Fruit fly (Drosophila melanogaster): Measurements from ENCODE around the gene mRpL11.

DNA sequence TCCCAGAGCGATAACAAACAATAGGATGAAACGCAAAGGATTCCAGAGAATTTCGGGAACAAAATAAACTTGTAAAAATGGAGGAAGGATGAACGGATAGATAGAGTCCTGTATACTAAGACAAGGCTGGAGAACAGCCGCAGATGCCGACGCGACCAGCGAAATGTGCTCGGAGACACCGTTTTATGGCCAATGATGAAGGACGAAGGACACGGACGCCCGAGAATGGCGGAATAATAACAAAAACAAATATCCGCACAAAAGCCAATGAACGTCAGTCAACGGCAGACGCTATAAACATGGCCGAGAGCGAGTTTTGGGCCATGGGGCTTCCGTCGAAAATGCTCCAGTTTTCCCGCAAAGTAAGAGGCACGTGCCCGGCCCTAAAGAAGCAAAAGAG, 43.4 kb downstream of the mRpL11 start:
- no peak for TF ChIP-seq svp (GFP tag)
- TF ChIP-seq fd85E (GFP tag; optimal IDR thresholded peaks at IDR 0.05) = no peak
- TF ChIP-seq CG10631 (GFP tag; optimal IDR thresholded peaks at IDR 0.05) = no peak
- no peak for TF ChIP-seq CG8119 (GFP tag; IDR thresholded peaks at IDR 0.05)
- TF ChIP-seq CG3032 (tag; optimal IDR thresholded peaks at IDR 0.05) = no peak
- TF ChIP-seq eg (GFP tag; IDR thresholded peaks at IDR 0.05) = no peak
- TF ChIP-seq Eip93F (GFP tag; optimal IDR thresholded peaks at IDR 0.05) = no peak
- TF ChIP-seq Sox14 (GFP tag; optimal IDR thresholded peaks at IDR 0.05) = no peak
- TF ChIP-seq Hr39 (GFP tag; optimal IDR thresholded peaks at IDR 0.05) = no peak
- TF ChIP-seq CG6792 (GFP tag; optimal IDR thresholded peaks at IDR 0.05) = no peak
- TF ChIP-seq spab (GFP tag; optimal IDR thresholded peaks at IDR 0.05) = no peak
- no peak for TF ChIP-seq Sox102F (GFP tag; optimal IDR thresholded peaks at IDR 0.05)
- no peak for TF ChIP-seq CG6808 (GFP tag; optimal IDR thresholded peaks at IDR 0.05)
- TF ChIP-seq net (GFP tag; optimal IDR thresholded peaks at IDR 0.05) = no peak

Measured in whole organism, prepupa.